Worm (Caenorhabditis elegans) whole organism, L4 larva: ENCODE measurements around the gene fbxc-24.

Experiments
- ZK546.5 ChIP-seq, 2 experiments: sonication (generic microtip); optimal IDR thresholded peaks; 2 replicates each; lab custom pipeline; 2017; ENCODE audit warnings: missing biosample characterization in 2 of 2, missing genetic modification characterization in 2 of 2
- aly-2 ChIP-seq: sonication (generic microtip); optimal IDR thresholded peaks from 2 replicates; lab custom pipeline; 2018; ENCODE audit warnings: missing biosample characterization, missing genetic modification characterization
- ama-1 ChIP-seq: fragments of 150-350 bp; optimal IDR thresholded peaks from 2 replicates; lab custom pipeline; 2014; ENCODE audit warnings: inconsistent platforms, mixed read lengths
- daf-8 ChIP-seq: fragments of 200-800 bp; sonication (Bioruptor generic); IDR thresholded peaks from 2 replicates; pipeline ENCODE4 v1.3.6; 2022; ENCODE audit warnings: missing genetic modification characterization, missing compliant biosample characterization
- hmg-1.1 ChIP-seq: fragments of 200-800 bp; sonication (Bioruptor generic); IDR thresholded peaks from 2 replicates; pipeline ENCODE4 v1.3.6; 2022; ENCODE audit warnings: missing genetic modification reagents, missing genetic modification characterization, missing compliant biosample characterization
- jun-1 ChIP-seq: fragments of 150-350 bp; optimal IDR thresholded peaks from 2 replicates; lab custom pipeline; 2014; ENCODE audit warnings: missing biosample characterization, missing genetic modification reagents, missing genetic modification characterization
- lin-13 ChIP-seq: fragments of 150-350 bp; optimal IDR thresholded peaks from 2 replicates; lab custom pipeline; 2014; ENCODE audit warnings: missing biosample characterization, missing genetic modification reagents, missing genetic modification characterization
- lin-39 ChIP-seq: fragments of 150-350 bp; optimal IDR thresholded peaks from 2 replicates; lab custom pipeline; 2014; ENCODE audit warnings: missing biosample characterization, missing genetic modification reagents, missing genetic modification characterization
- mdl-1 ChIP-seq, 2 experiments: fragments of 150-350 bp in 1 of 2; sonication (generic microtip) in 1 of 2; optimal IDR thresholded peaks; 2 replicates each; lab custom pipeline; 2014 to 2017; ENCODE audit warnings: missing biosample characterization in 2 of 2, missing genetic modification characterization in 2 of 2
- nhr-10 ChIP-seq: fragments of 150-350 bp; optimal IDR thresholded peaks from 2 replicates; lab custom pipeline; 2014; ENCODE audit warnings: missing biosample characterization, missing genetic modification characterization
- nhr-48 ChIP-seq: sonication (generic microtip); optimal IDR thresholded peaks from 2 replicates; lab custom pipeline; 2016; ENCODE audit warnings: mild to moderate bottlenecking, missing genetic modification characterization, missing compliant biosample characterization
- tra-1 ChIP-seq: fragments of 200-800 bp; sonication (Bioruptor generic); IDR thresholded peaks from 2 replicates; pipeline ENCODE4 v1.3.6; 2022; ENCODE audit warnings: missing genetic modification reagents, missing genetic modification characterization, missing compliant biosample characterization
- ztf-11 ChIP-seq: fragments of 150-350 bp; optimal IDR thresholded peaks from 2 replicates; lab custom pipeline; 2014; ENCODE audit warnings: missing biosample characterization, missing genetic modification characterization

ce11 chrII:869316-869715 lies 40.1 kb downstream of the fbxc-24 start:
- TF ChIP-seq tra-1 = no peak
- no peak for TF ChIP-seq lin-39 (tag; lab: Kevin White, UChicago)
- no peak for TF ChIP-seq aly-2 (tag; lab: Kevin White, UChicago)
- no peak for TF ChIP-seq ztf-11 (tag; lab: Kevin White, UChicago)
- TF ChIP-seq nhr-48 (tag; lab: Kevin White, UChicago) = no peak
- no peak for TF ChIP-seq ama-1
- no peak for TF ChIP-seq mdl-1 (tag; optimal IDR thresholded peaks at IDR 0.05; lab: Kevin White, UChicago)
- TF ChIP-seq hmg-1.1 (GFP tag; lab: Robert Waterston, UW) = no peak
- TF ChIP-seq nhr-10 (tag; lab: Kevin White, UChicago) = no peak
- TF ChIP-seq daf-8 = no peak
- TF ChIP-seq lin-13 (GFP tag; lab: Kevin White, UChicago) = no peak
- TF ChIP-seq ZK546.5 (tag; optimal IDR thresholded peaks at IDR 0.05; lab: Kevin White, UChicago) = no peak
- no peak for TF ChIP-seq jun-1 (tag; lab: Kevin White, UChicago)
